Worm (Caenorhabditis elegans) whole organism, L2 larva: ENCODE measurements around the gene rad-50.

Experiments
- ama-1 ChIP-seq: fragments of 150-350 bp; optimal IDR thresholded peaks from 2 replicates; lab custom pipeline; 2018; ENCODE audit warnings: inconsistent platforms
- ceh-82 ChIP-seq: fragments of 150-350 bp; optimal IDR thresholded peaks from 2 replicates; lab custom pipeline; 2014; ENCODE audit warnings: missing biosample characterization, missing genetic modification characterization
- elt-1 ChIP-seq: fragments of 150-350 bp; optimal IDR thresholded peaks from 2 replicates; lab custom pipeline; 2014; ENCODE audit warnings: missing biosample characterization, missing genetic modification characterization
- lin-13 ChIP-seq: fragments of 150-350 bp; optimal IDR thresholded peaks from 2 replicates; lab custom pipeline; 2014; ENCODE audit warnings: missing biosample characterization, missing genetic modification reagents, missing genetic modification characterization
- lsy-2 ChIP-seq, 2 experiments: fragments of 150-350 bp in 1 of 2; sonication (generic microtip) in 1 of 2; optimal IDR thresholded peaks; 2 replicates each; lab custom pipeline; 2014 to 2017; ENCODE audit warnings: missing biosample characterization in 2 of 2, missing genetic modification characterization in 2 of 2
- mab-5 ChIP-seq: fragments of 150-350 bp; optimal IDR thresholded peaks from 2 replicates; lab custom pipeline; 2014; ENCODE audit warnings: missing biosample characterization, missing genetic modification characterization
- nhr-12 ChIP-seq: fragments of 150-350 bp; optimal IDR thresholded peaks from 2 replicates; lab custom pipeline; 2014; ENCODE audit warnings: missing biosample characterization, missing genetic modification characterization
- nhr-129 ChIP-seq: fragments of 150-350 bp; optimal IDR thresholded peaks from 2 replicates; lab custom pipeline; 2014; ENCODE audit warnings: missing biosample characterization, missing genetic modification characterization
- skn-1 ChIP-seq: sonication (generic microtip); optimal IDR thresholded peaks from 2 replicates; lab custom pipeline; 2017; ENCODE audit warnings: missing biosample characterization, missing genetic modification characterization
- sma-3 ChIP-seq: sonication (generic microtip); optimal IDR thresholded peaks from 2 replicates; lab custom pipeline; 2016; ENCODE audit warnings: missing genetic modification reagents, missing genetic modification characterization, missing compliant biosample characterization
- sma-9 ChIP-seq, 2 experiments: fragments of 150-350 bp in 1 of 2; sonication (generic microtip) in 1 of 2; optimal IDR thresholded peaks; 2 replicates each; lab custom pipeline; 2014 to 2016; ENCODE audit warnings: missing genetic modification characterization in 2 of 2, mild to moderate bottlenecking in 1 of 2, missing biosample characterization in 1 of 2, missing compliant biosample characterization in 1 of 2, missing genetic modification reagents in 1 of 2, moderate library complexity in 1 of 2

DNA sequence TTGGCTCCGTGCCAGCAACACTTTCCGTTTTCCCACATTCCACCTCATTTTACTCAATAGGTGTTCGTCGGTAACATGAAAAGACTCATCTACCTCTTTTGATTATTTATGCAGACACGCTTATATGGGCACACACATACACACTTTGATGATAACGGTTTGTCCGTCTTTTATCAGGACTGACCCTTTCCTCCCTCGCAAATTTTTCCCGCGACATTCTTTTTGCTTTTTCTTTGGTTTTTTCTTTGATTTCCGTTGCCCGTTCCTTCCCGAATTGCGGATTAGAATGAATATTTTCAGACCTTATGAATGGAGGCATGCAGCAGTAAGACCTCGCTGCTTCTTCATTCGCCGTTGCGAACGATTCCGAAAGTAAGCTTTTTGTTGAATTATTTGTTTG, 32.4 kb upstream of the rad-50 start, which contains the start of gene vab-8:
- TF ChIP-seq mab-5 (tag; lab: Kevin White, UChicago) (no peak), skn-1 (tag; lab: Kevin White, UChicago) (no peak), ama-1 (lab: Kevin White, UChicago) (no peak), sma-3 (GFP tag; lab: Kevin White, UChicago) (no peak), lsy-2 (tag; optimal IDR thresholded peaks at IDR 0.05; lab: Kevin White, UChicago) (no peak), ceh-82 (tag; lab: Kevin White, UChicago) (no peak), lin-13 (no peak), nhr-129 (tag; lab: Kevin White, UChicago) (no peak), elt-1 (no peak), sma-9 (GFP tag; optimal IDR thresholded peaks at IDR 0.05; lab: Kevin White, UChicago) (no peak), sma-9 (tag; optimal IDR thresholded peaks at IDR 0.05; lab: Kevin White, UChicago) (no peak), nhr-12 (tag; lab: Kevin White, UChicago) (no peak)
